Fruit fly (Drosophila melanogaster) whole organism, embryonic: ENCODE measurements around the gene CG15696.

ENCODE experiments used
- ATbp ChIP-seq: fragments of 200-800 bp; sonication (Bioruptor generic); optimal IDR thresholded peaks from 2 replicates; lab custom pipeline; 2017; ENCODE audit warnings: missing biosample characterization, mild to moderate bottlenecking, missing genetic modification characterization, missing genetic modification reagents
- Abd-B ChIP-seq: fragments of 200-800 bp; sonication (Bioruptor generic); optimal IDR thresholded peaks from 2 replicates; lab custom pipeline; 2018; ENCODE audit warnings: missing biosample characterization, mild to moderate bottlenecking, missing genetic modification characterization, moderate library complexity
- BtbVII ChIP-seq: fragments of 200-800 bp; sonication (Bioruptor generic); optimal IDR thresholded peaks from 3 replicates; lab custom pipeline; 2017; ENCODE audit warnings: missing biosample characterization, mild to moderate bottlenecking, missing genetic modification characterization
- CG10366 ChIP-seq: fragments of 200-800 bp; sonication (Bioruptor generic); IDR thresholded peaks from 2 replicates; pipeline ENCODE4 v1.3.6; 2022; ENCODE audit warnings: missing biosample characterization, missing genetic modification characterization
- CG12071 ChIP-seq: fragments of 200-800 bp; sonication (Bioruptor generic); optimal IDR thresholded peaks from 3 replicates; lab custom pipeline; 2018; ENCODE audit warnings: missing biosample characterization, mild to moderate bottlenecking, missing genetic modification characterization
- CG12236 ChIP-seq: fragments of 200-800 bp; sonication (Bioruptor generic); optimal IDR thresholded peaks from 2 replicates; lab custom pipeline; 2016; ENCODE audit warnings: missing biosample characterization, missing genetic modification characterization
- CG12659 ChIP-seq: fragments of 200-800 bp; sonication (Bioruptor generic); optimal IDR thresholded peaks from 3 replicates; lab custom pipeline; 2017; ENCODE audit warnings: mild to moderate bottlenecking, missing biosample characterization, missing genetic modification reagents, missing genetic modification characterization
- CG13296 ChIP-seq: fragments of 200-800 bp; sonication (Bioruptor generic); optimal IDR thresholded peaks from 3 replicates; lab custom pipeline; 2018; ENCODE audit warnings: missing biosample characterization, mild to moderate bottlenecking, missing genetic modification characterization
- CG13894 ChIP-seq: fragments of 200-800 bp; sonication (Bioruptor generic); optimal IDR thresholded peaks from 3 replicates; lab custom pipeline; 2018; ENCODE audit warnings: missing biosample characterization, mild to moderate bottlenecking, missing genetic modification characterization, moderate library complexity
- CG17802 ChIP-seq: fragments of 200-800 bp; sonication (Bioruptor generic); optimal IDR thresholded peaks from 2 replicates; lab custom pipeline; 2018; ENCODE audit warnings: missing biosample characterization, mild to moderate bottlenecking, missing genetic modification characterization, moderate library complexity
- CG18476 ChIP-seq: fragments of 200-800 bp; sonication (Bioruptor generic); optimal IDR thresholded peaks from 2 replicates; lab custom pipeline; 2016; ENCODE audit warnings: missing biosample characterization, mild to moderate bottlenecking, missing genetic modification characterization
- CG18599 ChIP-seq: fragments of 200-800 bp; sonication (Bioruptor generic); optimal IDR thresholded peaks from 3 replicates; lab custom pipeline; 2017; ENCODE audit warnings: missing biosample characterization, missing genetic modification characterization, mild to moderate bottlenecking, moderate library complexity, missing genetic modification reagents
- CG2120 ChIP-seq: fragments of 200-800 bp; sonication (Bioruptor generic); optimal IDR thresholded peaks from 3 replicates; lab custom pipeline; 2016; ENCODE audit warnings: missing biosample characterization, missing genetic modification characterization
- CG32767 ChIP-seq: fragments of 200-800 bp; sonication (Bioruptor generic); IDR thresholded peaks from 2 replicates; pipeline ENCODE4 v1.3.6; 2022; ENCODE audit warnings: missing biosample characterization, missing genetic modification characterization
- CG34376 ChIP-seq: fragments of 200-800 bp; sonication (Bioruptor generic); optimal IDR thresholded peaks from 2 replicates; lab custom pipeline; 2018; ENCODE audit warnings: missing biosample characterization, mild to moderate bottlenecking, missing genetic modification characterization
- CG3995 ChIP-seq: fragments of 200-800 bp; sonication (Bioruptor generic); optimal IDR thresholded peaks from 3 replicates; lab custom pipeline; 2016; ENCODE audit warnings: missing biosample characterization, missing genetic modification characterization
- CG4617 ChIP-seq: fragments of 200-800 bp; sonication (Bioruptor generic); optimal IDR thresholded peaks from 3 replicates; lab custom pipeline; 2016; ENCODE audit warnings: missing biosample characterization, missing genetic modification characterization, borderline replicate concordance
- CG7372 ChIP-seq: fragments of 200-800 bp; sonication (Bioruptor generic); IDR thresholded peaks from 2 replicates; pipeline ENCODE4 v1.3.6; 2022; ENCODE audit warnings: missing biosample characterization, missing genetic modification characterization
- CG9437 ChIP-seq: fragments of 200-800 bp; sonication (Bioruptor generic); optimal IDR thresholded peaks from 2 replicates; lab custom pipeline; 2018; ENCODE audit warnings: missing biosample characterization, mild to moderate bottlenecking, missing genetic modification characterization
- CG9932 ChIP-seq: fragments of 200-800 bp; sonication (Bioruptor generic); IDR thresholded peaks from 2 replicates; pipeline ENCODE4 v1.3.6; 2022; ENCODE audit warnings: missing biosample characterization, missing genetic modification characterization
- Deaf1 ChIP-seq: fragments of 200-800 bp; optimal IDR thresholded peaks from 3 replicates; lab custom pipeline; 2019; ENCODE audit warnings: missing biosample characterization, mild to moderate bottlenecking, missing genetic modification characterization, moderate library complexity
- HHEX ChIP-seq: fragments of 200-800 bp; sonication (Bioruptor generic); optimal IDR thresholded peaks from 3 replicates; lab custom pipeline; 2017; ENCODE audit warnings: missing biosample characterization, mild to moderate bottlenecking, missing genetic modification characterization, missing genetic modification reagents
- HLH54F ChIP-seq: fragments of 200-800 bp; sonication (Bioruptor generic); optimal IDR thresholded peaks from 3 replicates; lab custom pipeline; 2016; ENCODE audit warnings: missing biosample characterization, missing genetic modification characterization
- HmgZ ChIP-seq: fragments of 200-800 bp; sonication (Bioruptor generic); optimal IDR thresholded peaks from 2 replicates; lab custom pipeline; 2018; ENCODE audit warnings: missing biosample characterization, mild to moderate bottlenecking, missing genetic modification characterization
- Kr ChIP-seq: fragments of 200-800 bp; sonication (Bioruptor generic); optimal IDR thresholded peaks from 2 replicates; lab custom pipeline; 2017; ENCODE audit warnings: missing biosample characterization, mild to moderate bottlenecking, missing genetic modification characterization
- Med ChIP-seq: fragments of 200-800 bp; sonication (Bioruptor generic); peaks from one replicate; lab custom pipeline; 2016; ENCODE audit warnings: missing biosample characterization, missing genetic modification characterization, mild to moderate bottlenecking, inconsistent platforms, moderate library complexity
- Neu2 ChIP-seq: fragments of 200-800 bp; sonication (Bioruptor generic); optimal IDR thresholded peaks from 3 replicates; lab custom pipeline; 2016; ENCODE audit warnings: missing biosample characterization, missing genetic modification characterization, borderline replicate concordance
- Side ChIP-seq: fragments of 200-800 bp; sonication (Bioruptor generic); optimal IDR thresholded peaks from 2 replicates; lab custom pipeline; 2016; ENCODE audit warnings: missing biosample characterization, missing genetic modification characterization
- ash1 ChIP-seq: fragments of 200-800 bp; sonication (Bioruptor generic); optimal IDR thresholded peaks from 2 replicates; lab custom pipeline; 2018; ENCODE audit warnings: missing biosample characterization, mild to moderate bottlenecking, missing genetic modification characterization
- chinmo ChIP-seq: fragments of 200-800 bp; sonication (Bioruptor generic); IDR thresholded peaks from 4 replicates; pipeline ENCODE4 v1.3.6; 2022; ENCODE audit warnings: missing biosample characterization, missing genetic modification characterization; ENCODE audit not compliant: partially characterized antibody
- eve ChIP-seq, 2 experiments: fragments of >200 bp; optimal IDR thresholded peaks; 2 replicates each; lab custom pipeline; 2017; ENCODE audit warnings: missing biosample characterization in 2 of 2, missing genetic modification characterization in 2 of 2
- gro ChIP-seq: fragments of 200-800 bp; sonication (Bioruptor generic); optimal IDR thresholded peaks from 2 replicates; lab custom pipeline; 2016; ENCODE audit warnings: missing biosample characterization, missing genetic modification characterization
- ken ChIP-seq: fragments of 200-800 bp; sonication (Bioruptor generic); IDR thresholded peaks from 3 replicates; pipeline ENCODE4 v1.3.6; 2022; ENCODE audit warnings: missing biosample characterization, missing genetic modification characterization
- lab ChIP-seq: fragments of 200-800 bp; sonication (Bioruptor generic); optimal IDR thresholded peaks from 3 replicates; lab custom pipeline; 2017; ENCODE audit warnings: missing biosample characterization, missing genetic modification characterization, mild to moderate bottlenecking, moderate library complexity, missing genetic modification reagents
- mirr ChIP-seq: fragments of 200-800 bp; sonication (Bioruptor generic); optimal IDR thresholded peaks from 3 replicates; lab custom pipeline; 2018; ENCODE audit warnings: missing biosample characterization, mild to moderate bottlenecking, missing genetic modification characterization
- nau ChIP-seq: fragments of 200-800 bp; sonication (Bioruptor generic); optimal IDR thresholded peaks from 3 replicates; lab custom pipeline; 2017; ENCODE audit warnings: missing biosample characterization, mild to moderate bottlenecking, missing genetic modification characterization, missing genetic modification reagents
- pfk ChIP-seq: fragments of 200-800 bp; sonication (Bioruptor generic); optimal IDR thresholded peaks from 2 replicates; lab custom pipeline; 2018; ENCODE audit warnings: missing biosample characterization, mild to moderate bottlenecking, missing genetic modification characterization, moderate library complexity
- row ChIP-seq: fragments of 200-800 bp; sonication (Bioruptor generic); IDR thresholded peaks from 3 replicates; pipeline ENCODE4 v1.3.6; 2022; ENCODE audit warnings: missing biosample characterization, missing genetic modification characterization
- sd ChIP-seq: fragments of 200-800 bp; sonication (Bioruptor generic); optimal IDR thresholded peaks from 3 replicates; lab custom pipeline; 2018; ENCODE audit warnings: missing biosample characterization, mild to moderate bottlenecking, missing genetic modification characterization, moderate library complexity
- tup ChIP-seq: fragments of 200-800 bp; sonication (Bioruptor generic); optimal IDR thresholded peaks from 2 replicates; lab custom pipeline; 2016; ENCODE audit warnings: missing biosample characterization, mild to moderate bottlenecking, missing genetic modification characterization, moderate library complexity
- unc-4 ChIP-seq: fragments of 200-800 bp; sonication (Bioruptor generic); IDR thresholded peaks from 2 replicates; pipeline ENCODE4 v1.3.6; 2022; ENCODE audit warnings: missing biosample characterization, missing genetic modification characterization; ENCODE audit not compliant: partially characterized antibody
- vfl ChIP-seq: fragments of 200-800 bp; sonication (Bioruptor generic); optimal IDR thresholded peaks from 2 replicates; lab custom pipeline; 2016; ENCODE audit warnings: missing biosample characterization, missing genetic modification characterization
- wdn ChIP-seq: fragments of 200-800 bp; sonication (Bioruptor generic); IDR thresholded peaks from 2 replicates; pipeline ENCODE4 v1.3.6; 2022; ENCODE audit warnings: missing biosample characterization, missing genetic modification characterization

Gene CG15696

dm6 chr3R:20837242-20837664, 9.6 kb upstream of the CG15696 start (continued):
- TF ChIP-seq CG3995 (GFP tag; lab: Kevin White, UChicago) (no peak), gro (GFP tag; lab: Kevin White, UChicago) (peak; percentile 11), ATbp (GFP tag; lab: Kevin White, UChicago) (peak; percentile 1), mirr (GFP tag; lab: Kevin White, UChicago) (peak; percentile 92), wdn (GFP tag; lab: Robert Waterston, UW) (0 out of 2 replicates have a peak, but pooled peaks have one; percentile 19), vfl (no peak), HmgZ (tag; lab: Kevin White, UChicago) (peak; percentile 43), CG2120 (GFP tag; lab: Kevin White, UChicago) (peak; percentile 21), row (GFP tag; lab: Robert Waterston, UW) (peak; percentile 36; the same call in 1 of the 3 replicates), Neu2 (GFP tag; lab: Kevin White, UChicago) (no peak), CG9437 (GFP tag; lab: Kevin White, UChicago) (no peak), eve (GFP tag; optimal IDR thresholded peaks at IDR 0.05; lab: Kevin White, UChicago) (peak in 1 of 2 experiments; percentile 2), Deaf1 (tag; lab: Kevin White, UChicago) (peak; percentile 55), CG18599 (GFP tag; lab: Kevin White, UChicago) (peak; percentile 14), CG13894 (tag; lab: Kevin White, UChicago) (peak; percentile 82), unc-4 (GFP tag; lab: Robert Waterston, UW) (no peak), chinmo (peak; percentile 75; the same call in 2 of the 4 replicates), CG32767 (GFP tag; lab: Robert Waterston, UW) (no peak), CG13296 (peak; percentile 13), lab (GFP tag; lab: Kevin White, UChicago) (peak; percentile 55), Kr (no peak), tup (GFP tag; lab: Kevin White, UChicago) (no peak), ash1 (no peak), CG9932 (GFP tag; lab: Robert Waterston, UW) (peak; percentile 22; the same call in 1 of the 2 replicates), Side (GFP tag; lab: Kevin White, UChicago) (no peak), CG12659 (GFP tag; lab: Kevin White, UChicago) (no peak), CG34376 (GFP tag; lab: Kevin White, UChicago) (peak; percentile 62), CG7372 (GFP tag; lab: Robert Waterston, UW) (no peak), CG12236 (GFP tag; lab: Kevin White, UChicago) (no peak), sd (tag; lab: Kevin White, UChicago) (peak; percentile 96), HLH54F (no peak), pfk (GFP tag; lab: Kevin White, UChicago) (no peak), ken (GFP tag; lab: Robert Waterston, UW) (no peak), Abd-B (no peak), CG10366 (GFP tag; lab: Robert Waterston, UW) (peak; percentile 71), CG4617 (GFP tag; lab: Kevin White, UChicago) (no peak), Med (GFP tag; lab: Kevin White, UChicago) (peak; percentile 61), CG12071 (GFP tag; lab: Kevin White, UChicago) (peak; percentile 24), nau (GFP tag; lab: Kevin White, UChicago) (peak; percentile 0), CG18476 (GFP tag; lab: Kevin White, UChicago) (no peak), CG17802 (tag; lab: Kevin White, UChicago) (no peak), BtbVII (GFP tag; lab: Kevin White, UChicago) (peak; percentile 57), HHEX (GFP tag; lab: Kevin White, UChicago) (peak; percentile 23)
